Worm (Caenorhabditis elegans) whole organism, L2 larva: ENCODE measurements around the gene zer-1.

Experiments used
- blmp-1 ChIP-seq: sonication (generic microtip); optimal IDR thresholded peaks from 2 replicates; lab custom pipeline; 2017; ENCODE audit warnings: missing genetic modification characterization, mild to moderate bottlenecking, missing compliant biosample characterization, antibody characterized with exemption, moderate library complexity; ENCODE audit not compliant: insufficient read depth
- gmeb-1 ChIP-seq: fragments of 150-350 bp; optimal IDR thresholded peaks from 2 replicates; lab custom pipeline; 2014; ENCODE audit warnings: missing biosample characterization, missing genetic modification characterization

- TF ChIP-seq blmp-1 (no peak), gmeb-1 (tag; lab: Kevin White, UChicago) (no peak)
Measured at ce11 chrIII:888983-889549, 2.5 kb upstream of the zer-1 start.
